Worm (Caenorhabditis elegans): Measurements from ENCODE around the gene arrd-23.

DNA sequence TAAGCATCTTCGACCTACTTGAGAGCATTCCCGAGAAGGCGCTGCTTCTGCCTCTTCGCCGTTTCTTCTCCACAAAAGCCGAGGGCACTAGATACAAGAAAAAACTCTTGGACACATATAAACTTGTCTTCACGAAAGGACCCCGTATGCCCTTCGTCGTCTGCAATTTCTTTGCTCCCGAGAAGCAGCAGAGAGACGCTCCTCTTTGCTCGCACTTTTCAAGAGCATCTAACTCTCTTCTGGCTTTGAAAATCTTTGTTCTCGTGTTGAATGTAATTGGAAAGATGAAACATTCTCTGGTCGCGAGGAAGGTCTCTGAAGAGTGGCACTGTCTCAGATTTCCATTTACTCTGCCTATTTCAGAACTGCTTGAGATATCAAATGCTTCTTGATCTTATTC lies 53.2 kb downstream of the arrd-23 start:
- TF ChIP-seq egl-27 (tag; optimal IDR thresholded peaks at IDR 0.05) (no peak), unc-62 (GFP tag; optimal IDR thresholded peaks at IDR 0.05) (no peak), alr-1 (tag; optimal IDR thresholded peaks at IDR 0.05) (no peak), unc-55 (GFP tag; optimal IDR thresholded peaks at IDR 0.05) (no peak), skn-1 (tag; optimal IDR thresholded peaks at IDR 0.05) (no peak), zag-1 (tag; optimal IDR thresholded peaks at IDR 0.05) (no peak), nhr-237 (tag; optimal IDR thresholded peaks at IDR 0.05) (no peak), nhr-23 (tag; optimal IDR thresholded peaks at IDR 0.05) (no peak)
